Fruit fly (Drosophila melanogaster) whole organism, embryonic: ENCODE measurements around the gene PolA1.

ENCODE experiments used
- ATbp ChIP-seq: fragments of 200-800 bp; sonication (Bioruptor generic); optimal IDR thresholded peaks from 2 replicates; lab custom pipeline; 2017; ENCODE audit warnings: missing biosample characterization, mild to moderate bottlenecking, missing genetic modification characterization, missing genetic modification reagents
- Blimp-1 ChIP-seq: fragments of 200-800 bp; sonication (Bioruptor generic); optimal IDR thresholded peaks from 3 replicates; lab custom pipeline; 2018; ENCODE audit warnings: missing biosample characterization, missing genetic modification characterization, mild to moderate bottlenecking, moderate library complexity, missing genetic modification reagents
- CG10462 ChIP-seq: fragments of 200-800 bp; sonication (Bioruptor generic); optimal IDR thresholded peaks from 2 replicates; lab custom pipeline; 2016; ENCODE audit warnings: missing biosample characterization, missing genetic modification characterization
- CG10543 ChIP-seq: fragments of 200-800 bp; sonication (Bioruptor generic); optimal IDR thresholded peaks from 3 replicates; lab custom pipeline; 2017; ENCODE audit warnings: missing biosample characterization, mild to moderate bottlenecking, missing genetic modification characterization, moderate library complexity
- CG10979 ChIP-seq: fragments of 200-800 bp; sonication (Bioruptor generic); optimal IDR thresholded peaks from 2 replicates; lab custom pipeline; 2018; ENCODE audit warnings: missing biosample characterization, mild to moderate bottlenecking, missing genetic modification characterization, moderate library complexity
- CG12299 ChIP-seq: fragments of 200-800 bp; sonication (Bioruptor generic); optimal IDR thresholded peaks from 2 replicates; lab custom pipeline; 2018; ENCODE audit warnings: missing biosample characterization, mild to moderate bottlenecking, missing genetic modification characterization
- CG14050 ChIP-seq: fragments of 200-800 bp; sonication (Bioruptor generic); IDR thresholded peaks from 3 replicates; pipeline ENCODE4 v1.3.6; 2022; ENCODE audit warnings: missing biosample characterization, missing genetic modification characterization
- CG16813 ChIP-seq: fragments of 200-800 bp; sonication (Bioruptor generic); IDR thresholded peaks from 3 replicates; pipeline ENCODE4 v1.3.6; 2022; ENCODE audit warnings: missing biosample characterization, missing genetic modification characterization; ENCODE audit not compliant: partially characterized antibody
- CG16863 ChIP-seq: fragments of 200-800 bp; sonication (Bioruptor generic); optimal IDR thresholded peaks from 3 replicates; lab custom pipeline; 2016; ENCODE audit warnings: missing biosample characterization, missing genetic modification characterization
- CG17186 ChIP-seq: fragments of 200-800 bp; sonication (Bioruptor generic); optimal IDR thresholded peaks from 3 replicates; lab custom pipeline; 2017; ENCODE audit warnings: missing biosample characterization, missing genetic modification reagents, missing genetic modification characterization
- CG17829 ChIP-seq: fragments of 200-800 bp; optimal IDR thresholded peaks from 2 replicates; lab custom pipeline; 2019; ENCODE audit warnings: missing biosample characterization, mild to moderate bottlenecking, missing genetic modification characterization, moderate library complexity
- CG2678 ChIP-seq: fragments of 200-800 bp; sonication (Bioruptor generic); optimal IDR thresholded peaks from 3 replicates; lab custom pipeline; 2019; ENCODE audit warnings: missing biosample characterization, mild to moderate bottlenecking, missing genetic modification characterization, moderate library complexity
- CG30431 ChIP-seq: fragments of 200-800 bp; sonication (Bioruptor generic); optimal IDR thresholded peaks from 2 replicates; lab custom pipeline; 2017; ENCODE audit warnings: missing biosample characterization, missing genetic modification characterization
- CG33213 ChIP-seq: fragments of 200-800 bp; sonication (Bioruptor generic); optimal IDR thresholded peaks from 3 replicates; lab custom pipeline; 2016; ENCODE audit warnings: missing biosample characterization, missing genetic modification characterization
- CG4820 ChIP-seq: fragments of 200-800 bp; sonication (Bioruptor generic); optimal IDR thresholded peaks from 3 replicates; lab custom pipeline; 2016; ENCODE audit warnings: missing biosample characterization, missing genetic modification characterization
- CG4854 ChIP-seq: fragments of 200-800 bp; sonication (Bioruptor generic); optimal IDR thresholded peaks from 2 replicates; lab custom pipeline; 2016; ENCODE audit warnings: missing biosample characterization, missing genetic modification characterization, inconsistent platforms
- CG5180 ChIP-seq: fragments of 200-800 bp; sonication (Bioruptor generic); optimal IDR thresholded peaks from 3 replicates; lab custom pipeline; 2017; ENCODE audit warnings: missing biosample characterization, missing genetic modification characterization, mild to moderate bottlenecking, moderate library complexity, missing genetic modification reagents
- CG7963 ChIP-seq: fragments of 200-800 bp; sonication (Bioruptor generic); IDR thresholded peaks from 3 replicates; pipeline ENCODE4 v1.3.6; 2022; ENCODE audit warnings: missing biosample characterization, missing genetic modification characterization; ENCODE audit not compliant: partially characterized antibody
- CG8359 ChIP-seq: fragments of 200-800 bp; sonication (Bioruptor generic); optimal IDR thresholded peaks from 2 replicates; lab custom pipeline; 2017; ENCODE audit warnings: missing biosample characterization, mild to moderate bottlenecking, missing genetic modification characterization, borderline replicate concordance
- E2f1 ChIP-seq: fragments of 200-800 bp; sonication (Bioruptor generic); IDR thresholded peaks from 2 replicates; pipeline ENCODE4 v1.3.6; 2022; ENCODE audit warnings: missing biosample characterization, missing genetic modification characterization
- Fer3 ChIP-seq: fragments of 200-800 bp; sonication (Bioruptor generic); optimal IDR thresholded peaks from 2 replicates; lab custom pipeline; 2018; ENCODE audit warnings: missing biosample characterization, mild to moderate bottlenecking, missing genetic modification characterization, moderate library complexity
- HLH3B ChIP-seq: fragments of 200-800 bp; sonication (Bioruptor generic); IDR thresholded peaks from 2 replicates; pipeline ENCODE4 v1.3.6; 2022; ENCODE audit warnings: missing biosample characterization, missing genetic modification characterization
- Hr39 ChIP-seq: fragments of >200 bp; optimal IDR thresholded peaks from 2 replicates; lab custom pipeline; 2017
- Nf-YB ChIP-seq: fragments of 200-800 bp; sonication (Bioruptor generic); optimal IDR thresholded peaks from 3 replicates; lab custom pipeline; 2019; ENCODE audit warnings: missing biosample characterization, mild to moderate bottlenecking, missing genetic modification characterization, moderate library complexity
- PHDP ChIP-seq: fragments of 200-800 bp; sonication (Bioruptor generic); optimal IDR thresholded peaks from 3 replicates; lab custom pipeline; 2018; ENCODE audit warnings: missing biosample characterization, mild to moderate bottlenecking, missing genetic modification characterization, moderate library complexity
- Sox102F ChIP-seq: fragments of 200-800 bp; sonication (Bioruptor generic); optimal IDR thresholded peaks from 2 replicates; lab custom pipeline; 2018; ENCODE audit warnings: missing biosample characterization, mild to moderate bottlenecking, missing genetic modification characterization, moderate library complexity
- Ssrp ChIP-seq: fragments of 200-800 bp; sonication (Bioruptor generic); optimal IDR thresholded peaks from 2 replicates; lab custom pipeline; 2018; ENCODE audit warnings: missing biosample characterization, mild to moderate bottlenecking, missing genetic modification characterization, moderate library complexity
- al ChIP-seq: fragments of 200-800 bp; sonication (Bioruptor generic); IDR thresholded peaks from 2 replicates; pipeline ENCODE4 v1.3.6; 2022; ENCODE audit warnings: missing biosample characterization, missing genetic modification characterization
- bbx ChIP-seq: fragments of 200-800 bp; sonication (Bioruptor generic); IDR thresholded peaks from 2 replicates; pipeline ENCODE4 v1.3.6; 2022; ENCODE audit warnings: missing biosample characterization, missing genetic modification characterization; ENCODE audit not compliant: partially characterized antibody
- bowl ChIP-seq: fragments of 200-800 bp; sonication (Bioruptor generic); IDR thresholded peaks from 2 replicates; pipeline ENCODE4 v1.3.6; 2022; ENCODE audit warnings: missing biosample characterization, missing genetic modification characterization
- bsh ChIP-seq, 2 experiments: fragments of 200-800 bp; sonication (Bioruptor generic); optimal IDR thresholded peaks; 2 replicates each; lab custom pipeline; 2017 to 2018; ENCODE audit warnings: mild to moderate bottlenecking in 2 of 2, missing biosample characterization in 2 of 2, missing genetic modification characterization in 2 of 2, moderate library complexity in 1 of 2
- cad ChIP-seq: fragments of >200 bp; optimal IDR thresholded peaks from 2 replicates; lab custom pipeline; 2017; ENCODE audit warnings: missing biosample characterization, missing genetic modification characterization
- caup ChIP-seq: fragments of 200-800 bp; sonication (Bioruptor generic); optimal IDR thresholded peaks from 3 replicates; lab custom pipeline; 2017; ENCODE audit warnings: missing biosample characterization, mild to moderate bottlenecking, missing genetic modification characterization, moderate library complexity; ENCODE audit not compliant: severe bottlenecking
- ci ChIP-seq: fragments of 200-800 bp; sonication (Bioruptor generic); IDR thresholded peaks from 3 replicates; pipeline ENCODE4 v1.3.6; 2022; ENCODE audit warnings: missing biosample characterization, missing genetic modification characterization
- cwo ChIP-seq: fragments of 200-800 bp; sonication (Bioruptor generic); optimal IDR thresholded peaks from 3 replicates; lab custom pipeline; 2017; ENCODE audit warnings: missing biosample characterization, missing genetic modification characterization, mild to moderate bottlenecking, moderate library complexity, missing genetic modification reagents
- ems ChIP-seq: fragments of 200-800 bp; sonication (Bioruptor generic); optimal IDR thresholded peaks from 3 replicates; lab custom pipeline; 2016; ENCODE audit warnings: missing biosample characterization, missing genetic modification characterization
- gfzf ChIP-seq: fragments of 200-800 bp; sonication (Bioruptor generic); optimal IDR thresholded peaks from 2 replicates; lab custom pipeline; 2016; ENCODE audit warnings: missing biosample characterization, mild to moderate bottlenecking, missing genetic modification characterization, moderate library complexity
- grn ChIP-seq: fragments of 200-800 bp; sonication (Bioruptor generic); optimal IDR thresholded peaks from 3 replicates; lab custom pipeline; 2017; ENCODE audit warnings: missing biosample characterization, missing genetic modification characterization
- ken ChIP-seq: fragments of 200-800 bp; sonication (Bioruptor generic); IDR thresholded peaks from 3 replicates; pipeline ENCODE4 v1.3.6; 2022; ENCODE audit warnings: missing biosample characterization, missing genetic modification characterization
- kni ChIP-seq: fragments of 200-800 bp; sonication (Bioruptor generic); optimal IDR thresholded peaks from 3 replicates; lab custom pipeline; 2017; ENCODE audit warnings: mild to moderate bottlenecking, missing biosample characterization, missing genetic modification reagents, missing genetic modification characterization
- nerfin-1 ChIP-seq: fragments of 200-800 bp; sonication (Bioruptor generic); optimal IDR thresholded peaks from 3 replicates; lab custom pipeline; 2019; ENCODE audit warnings: missing biosample characterization, mild to moderate bottlenecking, missing genetic modification characterization, moderate library complexity
- odd ChIP-seq: fragments of 200-800 bp; sonication (Bioruptor generic); optimal IDR thresholded peaks from 2 replicates; lab custom pipeline; 2017; ENCODE audit warnings: missing biosample characterization, mild to moderate bottlenecking, missing genetic modification characterization
- peb ChIP-seq: fragments of 200-800 bp; sonication (Bioruptor generic); IDR thresholded peaks from 2 replicates; pipeline ENCODE4 v1.3.6; 2022; ENCODE audit warnings: missing biosample characterization, missing genetic modification characterization
- prd ChIP-seq, 3 experiments: fragments of >200 bp in 2 of 3; fragments of 200-800 bp in 1 of 3; sonication (Bioruptor generic) in 1 of 3; optimal IDR thresholded peaks in 2 of 3; IDR thresholded peaks in 1 of 3; 2 replicates in 2 of 3; 3 replicates in 1 of 3; pipeline versions ENCODE4 v1.3.6 to Lab custom; 2017 to 2022; ENCODE audit warnings: missing biosample characterization in 1 of 3, missing genetic modification characterization in 1 of 3
- sob ChIP-seq: fragments of 200-800 bp; sonication (Bioruptor generic); IDR thresholded peaks from 2 replicates; pipeline ENCODE4 v1.3.6; 2022; ENCODE audit warnings: missing biosample characterization, missing genetic modification characterization
- sug ChIP-seq: fragments of 200-800 bp; optimal IDR thresholded peaks from 2 replicates; lab custom pipeline; 2019; ENCODE audit warnings: missing biosample characterization, mild to moderate bottlenecking, missing genetic modification characterization, moderate library complexity
- vfl ChIP-seq: fragments of 200-800 bp; sonication (Bioruptor generic); optimal IDR thresholded peaks from 2 replicates; lab custom pipeline; 2016; ENCODE audit warnings: missing biosample characterization, missing genetic modification characterization
- vnd ChIP-seq: fragments of 200-800 bp; sonication (Bioruptor generic); IDR thresholded peaks from 3 replicates; pipeline ENCODE4 v1.3.6; 2022; ENCODE audit warnings: missing biosample characterization, missing genetic modification characterization; ENCODE audit not compliant: partially characterized antibody
- yki ChIP-seq: fragments of >200 bp; optimal IDR thresholded peaks from 3 replicates; lab custom pipeline; 2018

Gene PolA1

dm6 chr3R:21619117-21619650, 52.4 kb downstream of the PolA1 start, which contains the start of gene InR (continued):
- TF ChIP-seq CG17186, result peak; percentile 34
- TF ChIP-seq PHDP, result peak; percentile 50
- peak; percentile 100 for TF ChIP-seq CG8359 (GFP tag; lab: Kevin White, UChicago)
- no peak for TF ChIP-seq sob (GFP tag; lab: Robert Waterston, UW)
- TF ChIP-seq Fer3 (tag; lab: Kevin White, UChicago), result peak; percentile 55
- TF ChIP-seq caup (GFP tag; lab: Kevin White, UChicago), result peak; percentile 89
- TF ChIP-seq CG14050 (GFP tag; lab: Robert Waterston, UW), result no peak
- no peak for TF ChIP-seq prd (optimal IDR thresholded peaks at IDR 0.05; lab: Kevin White, UChicago)
- no peak for TF ChIP-seq prd (GFP tag; IDR thresholded peaks at IDR 0.05; lab: Robert Waterston, UW)
- no peak for TF ChIP-seq Hr39 (lab: Kevin White, UChicago)
- TF ChIP-seq CG16813 (GFP tag; lab: Robert Waterston, UW), result no peak
- peak; percentile 64 for TF ChIP-seq nerfin-1 (tag; lab: Kevin White, UChicago)
- TF ChIP-seq CG17829, result peak; percentile 40
- TF ChIP-seq Sox102F (GFP tag; lab: Kevin White, UChicago), result peak; percentile 51
- no peak for TF ChIP-seq peb
- TF ChIP-seq ken (GFP tag; lab: Robert Waterston, UW), result no peak
- TF ChIP-seq Blimp-1 (GFP tag; lab: Kevin White, UChicago), result no peak
- TF ChIP-seq ci (GFP tag; lab: Robert Waterston, UW), result no peak
- TF ChIP-seq odd (GFP tag; lab: Kevin White, UChicago), result no peak
- no peak for TF ChIP-seq bbx (GFP tag; lab: Robert Waterston, UW)
- no peak for TF ChIP-seq CG12299 (tag; lab: Kevin White, UChicago)
- peak; percentile 28 for TF ChIP-seq gfzf (GFP tag; lab: Kevin White, UChicago)
- no peak for TF ChIP-seq cad
- TF ChIP-seq al (GFP tag; lab: Robert Waterston, UW), result no peak
- TF ChIP-seq HLH3B (GFP tag; lab: Robert Waterston, UW), result no peak
- TF ChIP-seq CG10462 (GFP tag; lab: Kevin White, UChicago), result no peak
- TF ChIP-seq bsh (GFP tag; optimal IDR thresholded peaks at IDR 0.05; lab: Kevin White, UChicago), result peak in 1 of 2 experiments; percentile 26
- TF ChIP-seq Nf-YB (GFP tag; lab: Kevin White, UChicago), result no peak
- peak; percentile 64 for TF ChIP-seq ATbp (GFP tag; lab: Kevin White, UChicago)
- TF ChIP-seq vnd (GFP tag; lab: Robert Waterston, UW), result no peak
- peak; percentile 68 for TF ChIP-seq cwo (GFP tag; lab: Kevin White, UChicago)
- no peak for TF ChIP-seq E2f1 (GFP tag; lab: Robert Waterston, UW)
- no peak for TF ChIP-seq grn (GFP tag; lab: Kevin White, UChicago)
- no peak for TF ChIP-seq CG7963 (GFP tag; lab: Robert Waterston, UW)
- peak; percentile 54 for TF ChIP-seq CG4820 (GFP tag; lab: Kevin White, UChicago)
- no peak for TF ChIP-seq Ssrp (tag; lab: Kevin White, UChicago)
- TF ChIP-seq CG16863 (GFP tag; lab: Kevin White, UChicago), result peak; percentile 63
- TF ChIP-seq sug (tag; lab: Kevin White, UChicago), result peak; percentile 67
- peak; percentile 76 for TF ChIP-seq ems
- TF ChIP-seq CG33213 (GFP tag; lab: Kevin White, UChicago), result peak; percentile 84
- peak; percentile 72 for TF ChIP-seq vfl (GFP tag; lab: Kevin White, UChicago)
- peak; percentile 47 for TF ChIP-seq CG10979 (tag; lab: Kevin White, UChicago)
- TF ChIP-seq CG4854 (GFP tag; lab: Kevin White, UChicago), result peak; percentile 14
- peak; percentile 92 for TF ChIP-seq CG10543 (GFP tag; lab: Kevin White, UChicago)
- TF ChIP-seq CG30431 (GFP tag; lab: Kevin White, UChicago), result peak; percentile 45
- TF ChIP-seq CG5180 (GFP tag; lab: Kevin White, UChicago), result peak; percentile 23
- no peak for TF ChIP-seq bowl (GFP tag; lab: Robert Waterston, UW)
- peak; percentile 26 for TF ChIP-seq CG2678 (tag; lab: Kevin White, UChicago)
- TF ChIP-seq kni (GFP tag; lab: Kevin White, UChicago), result peak; percentile 58
- TF ChIP-seq yki (lab: Kevin White, UChicago), result no peak
